Worm (Caenorhabditis elegans) whole organism, L2 larva: ENCODE data around the gene T14G11.1.

Source experiments
- alr-1 ChIP-seq: fragments of 150-350 bp; optimal IDR thresholded peaks from 2 replicates; lab custom pipeline; 2014; ENCODE audit warnings: missing biosample characterization, missing genetic modification characterization
- ceh-82 ChIP-seq: fragments of 150-350 bp; optimal IDR thresholded peaks from 2 replicates; lab custom pipeline; 2014; ENCODE audit warnings: missing biosample characterization, missing genetic modification characterization
- elt-3 ChIP-seq: sonication (generic microtip); optimal IDR thresholded peaks from 2 replicates; lab custom pipeline; 2017; ENCODE audit warnings: missing biosample characterization, missing genetic modification characterization
- lsy-2 ChIP-seq, 2 experiments: fragments of 150-350 bp in 1 of 2; sonication (generic microtip) in 1 of 2; optimal IDR thresholded peaks; 2 replicates each; lab custom pipeline; 2014 to 2017; ENCODE audit warnings: missing biosample characterization in 2 of 2, missing genetic modification characterization in 2 of 2
- nhr-77 ChIP-seq: fragments of 150-350 bp; optimal IDR thresholded peaks from 2 replicates; lab custom pipeline; 2014; ENCODE audit warnings: missing biosample characterization, missing genetic modification characterization
- skn-1 ChIP-seq: sonication (generic microtip); optimal IDR thresholded peaks from 2 replicates; lab custom pipeline; 2017; ENCODE audit warnings: missing biosample characterization, missing genetic modification characterization
- zag-1 ChIP-seq: fragments of 150-350 bp; optimal IDR thresholded peaks from 2 replicates; lab custom pipeline; 2014; ENCODE audit warnings: missing biosample characterization, missing genetic modification characterization
- ztf-11 ChIP-seq: sonication (generic microtip); optimal IDR thresholded peaks from 2 replicates; lab custom pipeline; 2017; ENCODE audit warnings: missing biosample characterization, missing genetic modification characterization

- TF ChIP-seq zag-1 (no peak), nhr-77 (tag; lab: Kevin White, UChicago) (no peak), skn-1 (no peak), ztf-11 (no peak), alr-1 (tag; lab: Kevin White, UChicago) (no peak), lsy-2 (tag; optimal IDR thresholded peaks at IDR 0.05; lab: Kevin White, UChicago) (no peak), elt-3 (tag; lab: Kevin White, UChicago) (no peak), ceh-82 (tag; lab: Kevin White, UChicago) (no peak)
Observed at ce11 chrX:2664273-2664672, 24.5 kb upstream of the T14G11.1 start, which contains the start of gene F54G2.1.
